Fruit fly (Drosophila melanogaster): ENCODE results near the gene CG32579.
A peak's percentile ranks its signal among the peaks of the same experiment; 100 is the strongest.

CG32579 gene

DNA sequence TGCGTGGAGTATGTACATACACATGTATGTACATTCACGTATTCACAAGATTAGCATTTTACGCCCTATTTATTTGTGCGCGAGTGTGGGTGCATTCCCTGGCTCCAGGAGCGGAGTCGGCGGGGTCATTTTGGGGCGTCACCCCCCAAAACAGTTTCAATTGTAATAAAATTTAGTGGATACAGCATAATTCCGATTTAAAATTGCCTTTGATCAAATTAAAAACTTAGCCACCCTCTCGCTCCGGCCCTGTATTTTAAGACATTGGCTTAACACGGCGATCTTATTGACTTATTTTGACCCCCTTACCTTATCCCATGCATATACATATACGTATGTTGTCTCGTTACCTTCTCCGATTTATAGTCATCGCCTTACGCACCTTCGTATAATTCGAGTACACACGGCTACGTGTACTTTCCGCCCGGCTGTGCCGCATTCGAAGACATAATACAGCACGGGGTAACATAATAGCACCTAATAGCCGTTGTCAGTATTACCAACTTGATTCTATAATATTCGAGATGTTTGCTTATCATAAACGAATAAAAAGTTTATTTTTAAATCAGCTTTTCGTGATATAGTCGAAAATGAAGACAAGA lies 43.6 kb upstream of the CG32579 start (continued):
- TF ChIP-seq Ptx1 (GFP tag; IDR thresholded peaks at IDR 0.05) (peak; percentile 95), prd (optimal IDR thresholded peaks at IDR 0.05) (no peak), prd (GFP tag; IDR thresholded peaks at IDR 0.05) (peak; percentile 95), vfl (GFP tag; optimal IDR thresholded peaks at IDR 0.05) (peak; percentile 56), lmd (GFP tag; IDR thresholded peaks at IDR 0.05) (peak; percentile 94), repo (GFP tag; optimal IDR thresholded peaks at IDR 0.05) (peak; percentile 22), usp (GFP tag; optimal IDR thresholded peaks at IDR 0.05) (no peak), Scr (GFP tag; IDR thresholded peaks at IDR 0.05; ENCODE audit: partially characterized antibody) (no peak), esg (GFP tag; conservative IDR thresholded peaks at IDR 0.05) (peak; percentile 90), CG6272 (GFP tag; IDR thresholded peaks at IDR 0.05) (peak; percentile 87), CTCF (GFP tag; optimal IDR thresholded peaks at IDR 0.05) (peak; percentile 48), CG16779 (GFP tag; IDR thresholded peaks at IDR 0.05) (peak; percentile 23; the same call in 1 of the 2 replicates), sqz (GFP tag; optimal IDR thresholded peaks at IDR 0.05) (no peak), CG11093 (GFP tag; IDR thresholded peaks at IDR 0.05) (peak; percentile 92), gt (GFP tag; IDR thresholded peaks at IDR 0.05) (peak; percentile 77), ac (GFP tag; optimal IDR thresholded peaks at IDR 0.05) (no peak), CHES-1-like (GFP tag; optimal IDR thresholded peaks at IDR 0.05) (peak; percentile 62), CG11695 (GFP tag; IDR thresholded peaks at IDR 0.05) (peak; percentile 79; the same call in 2 of the 3 replicates), ems (GFP tag; optimal IDR thresholded peaks at IDR 0.05) (peak; percentile 75), CG18476 (GFP tag; optimal IDR thresholded peaks at IDR 0.05) (peak; percentile 16), cas (GFP tag; IDR thresholded peaks at IDR 0.05) (peak; percentile 42; the same call in 1 of the 2 replicates), CG12659 (GFP tag; optimal IDR thresholded peaks at IDR 0.05) (peak; percentile 55), CG7745 (tag; optimal IDR thresholded peaks at IDR 0.05) (no peak), CG10147 (GFP tag; optimal IDR thresholded peaks at IDR 0.05) (peak; percentile 62), pb (GFP tag; optimal IDR thresholded peaks at IDR 0.05) (peak; percentile 65), grau (tag; optimal IDR thresholded peaks at IDR 0.05) (peak; percentile 73), CG42726 (GFP tag; IDR thresholded peaks at IDR 0.05; ENCODE audit: partially characterized antibody) (peak; percentile 79), CG11456 (GFP tag; IDR thresholded peaks at IDR 0.05) (peak; percentile 94), mam (GFP tag; optimal IDR thresholded peaks at IDR 0.05) (peak; percentile 96), tin (GFP tag; optimal IDR thresholded peaks at IDR 0.05) (peak; percentile 74), Hand (GFP tag; optimal IDR thresholded peaks at IDR 0.05) (no peak), CG14710 (tag; optimal IDR thresholded peaks at IDR 0.05) (peak; percentile 39), CG7372 (GFP tag; IDR thresholded peaks at IDR 0.05) (peak; percentile 89), CG31224 (GFP tag; IDR thresholded peaks at IDR 0.05) (peak; percentile 60), CG15269 (tag; optimal IDR thresholded peaks at IDR 0.05) (peak; percentile 80), gro (GFP tag; optimal IDR thresholded peaks at IDR 0.05) (peak; percentile 21), kah (GFP tag; optimal IDR thresholded peaks at IDR 0.05) (peak; percentile 44), CG6854 (GFP tag; optimal IDR thresholded peaks at IDR 0.05) (peak; percentile 32), Hr3 (GFP tag; optimal IDR thresholded peaks at IDR 0.05) (peak; percentile 85), CG1647 (GFP tag; optimal IDR thresholded peaks at IDR 0.05) (peak; percentile 64), Antp (GFP tag; optimal IDR thresholded peaks at IDR 0.05) (peak; percentile 95), CG4730 (GFP tag; IDR thresholded peaks at IDR 0.05) (peak; percentile 86), onecut (GFP tag; IDR thresholded peaks at IDR 0.05) (peak; percentile 85), vvl (GFP tag; IDR thresholded peaks at IDR 0.05) (peak; percentile 93), C15 (GFP tag; IDR thresholded peaks at IDR 0.05) (peak; percentile 80; the same call in 2 of the 3 replicates), CG3726 (GFP tag; IDR thresholded peaks at IDR 0.05) (peak; percentile 86; the same call in 1 of the 3 replicates), CG15073 (GFP tag; optimal IDR thresholded peaks at IDR 0.05) (no peak), CG32772 (GFP tag; IDR thresholded peaks at IDR 0.05) (peak; percentile 89), ATbp (GFP tag; optimal IDR thresholded peaks at IDR 0.05) (peak; percentile 81), odd (GFP tag; optimal IDR thresholded peaks at IDR 0.05) (no peak), TFAM (GFP tag; optimal IDR thresholded peaks at IDR 0.05) (no peak), CG17328 (GFP tag; IDR thresholded peaks at IDR 0.05) (peak; percentile 80)
